Worm (Caenorhabditis elegans) whole organism, L4 larva: ENCODE data around the gene C18H7.4.

ENCODE experiments used
- T26A8.4 ChIP-seq: fragments of 200-800 bp; sonication (Bioruptor generic); IDR thresholded peaks from 2 replicates; pipeline ENCODE4 v1.3.6; 2022; ENCODE audit warnings: missing genetic modification characterization, missing compliant biosample characterization
- ZK337.2 ChIP-seq: fragments of 200-800 bp; sonication (Bioruptor generic); IDR thresholded peaks from 2 replicates; pipeline ENCODE4 v1.3.6; 2022; ENCODE audit warnings: missing genetic modification reagents, missing genetic modification characterization, missing compliant biosample characterization
- ZK546.5 ChIP-seq, 2 experiments: sonication (generic microtip); optimal IDR thresholded peaks; 2 replicates each; lab custom pipeline; 2017; ENCODE audit warnings: missing biosample characterization in 2 of 2, missing genetic modification characterization in 2 of 2
- cey-2 ChIP-seq: sonication (generic microtip); optimal IDR thresholded peaks from 3 replicates; lab custom pipeline; 2017; ENCODE audit warnings: missing genetic modification characterization, mild to moderate bottlenecking, missing compliant biosample characterization, antibody characterized with exemption, borderline replicate concordance; ENCODE audit not compliant: insufficient read depth
- dpl-1 ChIP-seq: fragments of 150-350 bp; optimal IDR thresholded peaks from 2 replicates; lab custom pipeline; 2014; ENCODE audit warnings: missing biosample characterization, missing genetic modification reagents, missing genetic modification characterization
- hmg-1.1 ChIP-seq: fragments of 200-800 bp; sonication (Bioruptor generic); IDR thresholded peaks from 2 replicates; pipeline ENCODE4 v1.3.6; 2022; ENCODE audit warnings: missing genetic modification reagents, missing genetic modification characterization, missing compliant biosample characterization
- jun-1 ChIP-seq: fragments of 150-350 bp; optimal IDR thresholded peaks from 2 replicates; lab custom pipeline; 2014; ENCODE audit warnings: missing biosample characterization, missing genetic modification reagents, missing genetic modification characterization
- mdl-1 ChIP-seq, 2 experiments: fragments of 150-350 bp in 1 of 2; sonication (generic microtip) in 1 of 2; optimal IDR thresholded peaks; 2 replicates each; lab custom pipeline; 2014 to 2017; ENCODE audit warnings: missing biosample characterization in 2 of 2, missing genetic modification characterization in 2 of 2
- nhr-25 ChIP-seq: sonication (generic microtip); optimal IDR thresholded peaks from 2 replicates; lab custom pipeline; 2017; ENCODE audit warnings: missing genetic modification characterization, mild to moderate bottlenecking, missing compliant biosample characterization, antibody characterized with exemption, moderate library complexity, borderline replicate concordance; ENCODE audit not compliant: insufficient read depth
- nhr-48 ChIP-seq: sonication (generic microtip); optimal IDR thresholded peaks from 2 replicates; lab custom pipeline; 2016; ENCODE audit warnings: mild to moderate bottlenecking, missing genetic modification characterization, missing compliant biosample characterization
- nhr-77 ChIP-seq: fragments of 150-350 bp; optimal IDR thresholded peaks from 2 replicates; lab custom pipeline; 2014; ENCODE audit warnings: missing biosample characterization, missing genetic modification characterization
- skn-1 ChIP-seq: fragments of 150-350 bp; optimal IDR thresholded peaks from 2 replicates; lab custom pipeline; 2014; ENCODE audit warnings: missing biosample characterization, missing genetic modification characterization
- snpc-4 ChIP-seq: fragments of 150-350 bp; optimal IDR thresholded peaks from 2 replicates; lab custom pipeline; 2014; ENCODE audit warnings: missing biosample characterization, missing genetic modification characterization
- unc-39 ChIP-seq: sonication (generic microtip); optimal IDR thresholded peaks from 2 replicates; lab custom pipeline; 2017; ENCODE audit warnings: missing biosample characterization, missing genetic modification characterization

ce11 chrIV:603543-603942 is 10.4 kb downstream of the C18H7.4 start, which contains the start of gene prmt-4:
- TF ChIP-seq T26A8.4 (GFP tag; lab: Robert Waterston, UW) (no peak), ZK337.2 (GFP tag; lab: Robert Waterston, UW) (no peak), unc-39 (tag; lab: Kevin White, UChicago) (no peak), hmg-1.1 (GFP tag; lab: Robert Waterston, UW) (no peak), snpc-4 (tag; lab: Kevin White, UChicago) (no peak), nhr-77 (no peak), ZK546.5 (tag; optimal IDR thresholded peaks at IDR 0.05; lab: Kevin White, UChicago) (no peak), mdl-1 (tag; optimal IDR thresholded peaks at IDR 0.05; lab: Kevin White, UChicago) (no peak), nhr-25 (tag; lab: Kevin White, UChicago) (no peak), nhr-48 (tag; lab: Kevin White, UChicago) (no peak), skn-1 (tag; lab: Kevin White, UChicago) (no peak), dpl-1 (GFP tag; lab: Kevin White, UChicago) (no peak), cey-2 (tag; lab: Kevin White, UChicago) (no peak), jun-1 (no peak)
